Worm (Caenorhabditis elegans) whole organism, L3 larva: ENCODE results near the gene F44D12.10.
A peak's percentile ranks its signal among the peaks of the same experiment; 100 is the strongest.

Experiments used
- R02D3.7 ChIP-seq: fragments of 150-350 bp; optimal IDR thresholded peaks from 2 replicates; lab custom pipeline; 2014; ENCODE audit warnings: missing biosample characterization, missing genetic modification characterization
- ZK546.5 ChIP-seq: sonication (generic microtip); optimal IDR thresholded peaks from 2 replicates; lab custom pipeline; 2017; ENCODE audit warnings: missing biosample characterization, missing genetic modification characterization
- ceh-16 ChIP-seq: sonication (generic microtip); optimal IDR thresholded peaks from 2 replicates; lab custom pipeline; 2017; ENCODE audit warnings: missing biosample characterization, missing genetic modification characterization
- elt-1 ChIP-seq: fragments of 150-350 bp; optimal IDR thresholded peaks from 2 replicates; lab custom pipeline; 2014; ENCODE audit warnings: missing biosample characterization, missing genetic modification characterization
- nhr-76 ChIP-seq: fragments of 150-350 bp; sonication (generic microtip); optimal IDR thresholded peaks from 5 replicates; lab custom pipeline; 2014; ENCODE audit warnings: missing biosample characterization, missing genetic modification characterization
- nhr-77 ChIP-seq: fragments of 150-350 bp; optimal IDR thresholded peaks from 2 replicates; lab custom pipeline; 2014; ENCODE audit warnings: missing biosample characterization, missing genetic modification characterization
- pha-4 ChIP-seq: fragments of 150-350 bp; optimal IDR thresholded peaks from 2 replicates; lab custom pipeline; 2014; ENCODE audit warnings: missing biosample characterization, missing genetic modification reagents, missing genetic modification characterization
- skn-1 ChIP-seq: fragments of 150-350 bp; optimal IDR thresholded peaks from 2 replicates; lab custom pipeline; 2014; ENCODE audit warnings: missing biosample characterization, missing genetic modification characterization
- snpc-4 ChIP-seq: fragments of 150-350 bp; optimal IDR thresholded peaks from 2 replicates; lab custom pipeline; 2014; ENCODE audit warnings: missing biosample characterization, missing genetic modification characterization
- ztf-11 ChIP-seq: fragments of 150-350 bp; optimal IDR thresholded peaks from 2 replicates; lab custom pipeline; 2014; ENCODE audit warnings: missing biosample characterization, missing genetic modification characterization
- ztf-4 ChIP-seq: fragments of 150-350 bp; optimal IDR thresholded peaks from 2 replicates; lab custom pipeline; 2014; ENCODE audit warnings: missing biosample characterization, missing genetic modification characterization

- no peak for TF ChIP-seq nhr-76 (tag; lab: Kevin White, UChicago)
- TF ChIP-seq ztf-4 (tag; lab: Kevin White, UChicago): peak; percentile 49
- no peak for TF ChIP-seq nhr-77 (tag; lab: Kevin White, UChicago)
- TF ChIP-seq R02D3.7: no peak
- no peak for TF ChIP-seq snpc-4 (tag; lab: Kevin White, UChicago)
- TF ChIP-seq ZK546.5 (tag; lab: Kevin White, UChicago): no peak
- TF ChIP-seq ceh-16 (tag; lab: Kevin White, UChicago): no peak
- no peak for TF ChIP-seq elt-1 (tag; lab: Kevin White, UChicago)
- TF ChIP-seq skn-1 (tag; lab: Kevin White, UChicago): no peak
- peak; percentile 26 for TF ChIP-seq pha-4
- no peak for TF ChIP-seq ztf-11 (tag; lab: Kevin White, UChicago)
These were observed 41.9 kb downstream of the F44D12.10 start, which contains the start of gene uba-1 for ce11 chrIV:9994895-9995394.
